Fruit fly (Drosophila melanogaster): ENCODE data around the gene CG4133.

DNA sequence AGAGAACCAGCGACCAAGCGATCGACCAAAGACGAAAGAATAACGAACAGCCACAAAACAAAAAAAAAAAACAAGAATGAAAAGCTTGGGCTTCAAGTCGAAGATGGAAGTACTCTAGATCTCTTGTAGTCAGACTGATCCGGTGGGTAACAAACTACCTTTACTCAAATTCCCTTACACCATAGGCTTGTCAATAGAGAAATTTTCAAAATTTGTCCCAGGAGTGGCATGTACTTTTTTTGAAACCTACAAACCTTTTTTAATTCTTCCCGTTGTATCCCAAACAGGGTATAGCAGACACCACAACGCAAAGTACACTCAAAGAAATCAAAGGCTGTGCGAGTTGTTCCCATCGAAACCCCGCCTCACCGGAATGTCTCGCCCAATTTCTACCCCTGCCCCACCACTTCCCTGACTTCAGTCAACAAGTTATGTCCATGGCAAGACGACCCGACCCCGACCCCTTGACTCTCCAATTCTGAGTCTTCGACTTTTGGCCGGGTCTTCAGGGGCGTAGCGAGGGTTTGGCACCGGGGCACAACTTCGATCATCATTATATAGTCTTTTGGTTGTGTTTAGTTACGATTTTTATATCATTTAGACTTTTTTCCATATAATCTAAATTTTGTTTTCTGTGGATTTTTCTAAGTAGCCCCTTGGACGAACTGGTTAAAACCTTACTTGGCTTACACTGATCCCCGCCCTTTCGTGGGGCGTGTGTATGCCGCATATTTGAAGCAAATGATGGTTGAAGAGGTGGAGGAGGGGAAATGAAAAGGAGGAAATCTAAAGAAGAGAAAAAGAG lies 25.4 kb upstream of the CG4133 start:
- TF ChIP-seq CG10348 (GFP tag; IDR thresholded peaks at IDR 0.05) (no peak; the same call in 1 of the 2 replicates), EcR (GFP tag; optimal IDR thresholded peaks at IDR 0.05) (peak; percentile 41), CG4496 (GFP tag; IDR thresholded peaks at IDR 0.05) (peak; percentile 60), CG32121 (GFP tag; IDR thresholded peaks at IDR 0.05) (no peak), CG8301 (tag; optimal IDR thresholded peaks at IDR 0.05) (peak; percentile 67), CG9948 (tag; optimal IDR thresholded peaks at IDR 0.05) (peak; percentile 83), fd96Ca (GFP tag; IDR thresholded peaks at IDR 0.05) (peak; percentile 77), CG14655 (GFP tag; optimal IDR thresholded peaks at IDR 0.05) (peak; percentile 88), Pif1B (GFP tag; optimal IDR thresholded peaks at IDR 0.05) (peak; percentile 82)

Data from whole organism, pupa.